Worm (Caenorhabditis elegans) whole organism, L1 larva: Measurements from ENCODE around the gene T24G10.2.
A peak's percentile ranks its signal among the peaks of the same experiment; 100 is the strongest.

ENCODE experiments used
- C16A3.4 ChIP-seq: fragments of 150-350 bp; optimal IDR thresholded peaks from 2 replicates; lab custom pipeline; 2014; ENCODE audit warnings: missing biosample characterization, missing genetic modification characterization
- C34B4.2 ChIP-seq: sonication (generic microtip); optimal IDR thresholded peaks from 2 replicates; lab custom pipeline; 2017; ENCODE audit warnings: mild to moderate bottlenecking, missing genetic modification characterization, missing compliant biosample characterization
- Y116A8C.19 ChIP-seq: sonication (generic microtip); optimal IDR thresholded peaks from 2 replicates; lab custom pipeline; 2016; ENCODE audit warnings: missing compliant biosample characterization, missing genetic modification characterization, borderline replicate concordance
- aha-1 ChIP-seq: fragments of 150-350 bp; optimal IDR thresholded peaks from 2 replicates; lab custom pipeline; 2014; ENCODE audit warnings: missing biosample characterization, missing genetic modification characterization
- alr-1 ChIP-seq: fragments of 200-800 bp; sonication (Bioruptor generic); optimal IDR thresholded peaks from 2 replicates; lab custom pipeline; 2018; ENCODE audit warnings: borderline replicate concordance, mild to moderate bottlenecking, missing genetic modification characterization, missing compliant biosample characterization
- ama-1 ChIP-seq: fragments of 150-350 bp; optimal IDR thresholded peaks from 2 replicates; lab custom pipeline; 2014
- blmp-1 ChIP-seq: fragments of 150-350 bp; optimal IDR thresholded peaks from 2 replicates; lab custom pipeline; 2014; ENCODE audit warnings: missing biosample characterization, missing genetic modification characterization
- ceh-63 ChIP-seq: fragments of 200-800 bp; sonication (Bioruptor generic); optimal IDR thresholded peaks from 2 replicates; lab custom pipeline; 2018; ENCODE audit warnings: mild to moderate bottlenecking, missing genetic modification characterization, missing compliant biosample characterization
- ceh-8 ChIP-seq: fragments of 200-800 bp; sonication (Bioruptor generic); optimal IDR thresholded peaks from 2 replicates; lab custom pipeline; 2018; ENCODE audit warnings: mild to moderate bottlenecking, missing genetic modification characterization, moderate library complexity, missing compliant biosample characterization
- ceh-82 ChIP-seq, 3 experiments: fragments of 150-350 bp in 1 of 3; sonication (generic microtip) in 2 of 3; optimal IDR thresholded peaks; 2 replicates each; lab custom pipeline; 2014 to 2017; ENCODE audit warnings: missing biosample characterization in 3 of 3, missing genetic modification characterization in 3 of 3
- ceh-88 ChIP-seq: fragments of 200-800 bp; sonication (Bioruptor generic); IDR thresholded peaks from 2 replicates; pipeline ENCODE4 v1.3.6; 2022; ENCODE audit warnings: missing genetic modification characterization, missing compliant biosample characterization
- ces-1 ChIP-seq: fragments of 150-350 bp; optimal IDR thresholded peaks from 2 replicates; lab custom pipeline; 2014; ENCODE audit warnings: missing biosample characterization, missing genetic modification reagents, missing genetic modification characterization
- dpl-1 ChIP-seq, 3 experiments: fragments of 150-350 bp in 2 of 3; sonication (generic microtip) in 1 of 3; optimal IDR thresholded peaks; 2 replicates each; lab custom pipeline; 2014 to 2017; ENCODE audit warnings: missing biosample characterization in 3 of 3, missing genetic modification characterization in 3 of 3, missing genetic modification reagents in 3 of 3
- dsc-1 ChIP-seq: sonication (generic microtip); optimal IDR thresholded peaks from 2 replicates; lab custom pipeline; 2016; ENCODE audit warnings: mild to moderate bottlenecking, missing genetic modification characterization, missing compliant biosample characterization
- efl-1 ChIP-seq, 4 experiments: fragments of 150-350 bp; optimal IDR thresholded peaks in 3 of 4; peaks in 1 of 4; 1 replicate in 1 of 4; 2 replicates in 3 of 4; lab custom pipeline; 2014; ENCODE audit warnings: missing biosample characterization in 2 of 4, missing genetic modification characterization in 2 of 4, missing genetic modification reagents in 2 of 4
- elt-2 ChIP-seq: sonication (generic microtip); optimal IDR thresholded peaks from 2 replicates; lab custom pipeline; 2016; ENCODE audit warnings: missing genetic modification characterization, mild to moderate bottlenecking, inconsistent platforms, missing compliant biosample characterization, missing genetic modification reagents
- elt-3 ChIP-seq, 6 experiments: fragments of 150-350 bp in 1 of 6; sonication (generic microtip); optimal IDR thresholded peaks; 2 replicates each; lab custom pipeline; 2017 to 2018; ENCODE audit warnings: missing biosample characterization in 6 of 6, missing genetic modification characterization in 6 of 6, inconsistent platforms in 1 of 6
- ets-5 ChIP-seq: fragments of 200-800 bp; sonication (Bioruptor generic); IDR thresholded peaks from 2 replicates; pipeline ENCODE4 v1.3.6; 2022; ENCODE audit warnings: missing genetic modification characterization, missing compliant biosample characterization
- fkh-8 ChIP-seq: sonication (generic microtip); optimal IDR thresholded peaks from 2 replicates; lab custom pipeline; 2016; ENCODE audit warnings: mild to moderate bottlenecking, missing genetic modification characterization, missing compliant biosample characterization
- grh-1 ChIP-seq: fragments of 200-800 bp; sonication (Bioruptor generic); IDR thresholded peaks from 2 replicates; pipeline ENCODE4 v1.3.6; 2022; ENCODE audit warnings: missing genetic modification reagents, missing genetic modification characterization, missing compliant biosample characterization
- hlh-4 ChIP-seq: sonication (generic microtip); optimal IDR thresholded peaks from 2 replicates; lab custom pipeline; 2016; ENCODE audit warnings: mild to moderate bottlenecking, missing genetic modification characterization, missing compliant biosample characterization
- hpl-2 ChIP-seq: fragments of 150-350 bp; optimal IDR thresholded peaks from 2 replicates; lab custom pipeline; 2014; ENCODE audit warnings: missing biosample characterization, missing genetic modification reagents, missing genetic modification characterization
- irx-1 ChIP-seq: sonication (generic microtip); optimal IDR thresholded peaks from 2 replicates; lab custom pipeline; 2016; ENCODE audit warnings: missing genetic modification characterization, missing compliant biosample characterization
- isw-1 ChIP-seq: fragments of 200-800 bp; sonication (Bioruptor generic); IDR thresholded peaks from 2 replicates; pipeline ENCODE4 v1.3.6; 2022; ENCODE audit warnings: missing genetic modification characterization, missing compliant biosample characterization
- lin-13 ChIP-seq: fragments of 150-350 bp; optimal IDR thresholded peaks from 2 replicates; lab custom pipeline; 2014; ENCODE audit warnings: missing biosample characterization, missing genetic modification reagents, missing genetic modification characterization
- lin-15B ChIP-seq: fragments of 150-350 bp; sonication (generic microtip); optimal IDR thresholded peaks from 3 replicates; lab custom pipeline; 2014; ENCODE audit warnings: missing biosample characterization, missing genetic modification characterization
- lsy-2 ChIP-seq, 2 experiments: fragments of 150-350 bp; optimal IDR thresholded peaks; 2 replicates each; lab custom pipeline; 2014; ENCODE audit warnings: missing biosample characterization in 2 of 2, missing genetic modification characterization in 2 of 2
- mab-9 ChIP-seq: fragments of 200-800 bp; sonication (Bioruptor generic); IDR thresholded peaks from 2 replicates; pipeline ENCODE4 v1.3.6; 2022; ENCODE audit warnings: missing genetic modification reagents, missing genetic modification characterization, missing compliant biosample characterization
- mdl-1 ChIP-seq, 2 experiments: fragments of 150-350 bp; optimal IDR thresholded peaks; 2 replicates each; lab custom pipeline; 2014 to 2017; ENCODE audit warnings: missing biosample characterization in 2 of 2, missing genetic modification characterization in 2 of 2, inconsistent platforms in 1 of 2
- nhr-11 ChIP-seq: fragments of 150-350 bp; optimal IDR thresholded peaks from 2 replicates; lab custom pipeline; 2014; ENCODE audit warnings: missing biosample characterization, missing genetic modification characterization
- nhr-12 ChIP-seq: sonication (generic microtip); optimal IDR thresholded peaks from 2 replicates; lab custom pipeline; 2017; ENCODE audit warnings: missing biosample characterization, missing genetic modification characterization
- nhr-20 ChIP-seq: sonication (generic microtip); optimal IDR thresholded peaks from 2 replicates; lab custom pipeline; 2016; ENCODE audit warnings: mild to moderate bottlenecking, missing genetic modification characterization, missing compliant biosample characterization
- nhr-237 ChIP-seq: fragments of 150-350 bp; optimal IDR thresholded peaks from 2 replicates; lab custom pipeline; 2014; ENCODE audit warnings: missing biosample characterization, missing genetic modification characterization
- nhr-28 ChIP-seq: fragments of 150-350 bp; optimal IDR thresholded peaks from 2 replicates; lab custom pipeline; 2014; ENCODE audit warnings: missing biosample characterization, missing genetic modification characterization
- nhr-71 ChIP-seq: sonication (generic microtip); optimal IDR thresholded peaks from 2 replicates; lab custom pipeline; 2016; ENCODE audit warnings: mild to moderate bottlenecking, missing genetic modification characterization, moderate library complexity, missing compliant biosample characterization
- nhr-76 ChIP-seq: sonication (generic microtip); optimal IDR thresholded peaks from 2 replicates; lab custom pipeline; 2017; ENCODE audit warnings: missing biosample characterization, missing genetic modification characterization
- nhr-85 ChIP-seq: sonication (generic microtip); peaks from one replicate; lab custom pipeline; 2016; ENCODE audit warnings: missing genetic modification characterization, inconsistent platforms, missing compliant biosample characterization
- nhr-90 ChIP-seq: sonication (generic microtip); optimal IDR thresholded peaks from 2 replicates; lab custom pipeline; 2016; ENCODE audit warnings: mild to moderate bottlenecking, missing genetic modification characterization, missing compliant biosample characterization; ENCODE audit not compliant: poor library complexity
- pag-3 ChIP-seq: sonication (generic microtip); optimal IDR thresholded peaks from 2 replicates; lab custom pipeline; 2017; ENCODE audit warnings: missing genetic modification characterization, mild to moderate bottlenecking, missing compliant biosample characterization, antibody characterized with exemption, borderline replicate concordance; ENCODE audit not compliant: insufficient read depth
- pax-3 ChIP-seq: fragments of 200-800 bp; sonication (Bioruptor generic); optimal IDR thresholded peaks from 2 replicates; lab custom pipeline; 2018; ENCODE audit warnings: mild to moderate bottlenecking, missing genetic modification characterization, moderate library complexity, missing compliant biosample characterization
- pqm-1 ChIP-seq: sonication (generic microtip); optimal IDR thresholded peaks from 3 replicates; lab custom pipeline; 2017; ENCODE audit warnings: missing biosample characterization, missing genetic modification characterization
- rnt-1 ChIP-seq: sonication (generic microtip); optimal IDR thresholded peaks from 2 replicates; lab custom pipeline; 2016; ENCODE audit warnings: mild to moderate bottlenecking, missing genetic modification characterization, moderate library complexity, missing compliant biosample characterization
- snu-23 ChIP-seq: sonication (generic microtip); optimal IDR thresholded peaks from 2 replicates; lab custom pipeline; 2016; ENCODE audit warnings: missing genetic modification characterization, missing compliant biosample characterization
- tbx-2 ChIP-seq: sonication (generic microtip); optimal IDR thresholded peaks from 2 replicates; lab custom pipeline; 2016; ENCODE audit warnings: missing genetic modification characterization, missing compliant biosample characterization
- tlp-1 ChIP-seq: fragments of 150-350 bp; optimal IDR thresholded peaks from 2 replicates; lab custom pipeline; 2014; ENCODE audit warnings: missing biosample characterization, missing genetic modification characterization
- unc-86 ChIP-seq: sonication (generic microtip); optimal IDR thresholded peaks from 2 replicates; lab custom pipeline; 2016; ENCODE audit warnings: missing genetic modification characterization, missing compliant biosample characterization
- unc-98 ChIP-seq: fragments of 200-800 bp; sonication (Bioruptor generic); IDR thresholded peaks from 2 replicates; pipeline ENCODE4 v1.3.6; 2022; ENCODE audit warnings: missing genetic modification characterization, missing compliant biosample characterization
- zag-1 ChIP-seq: fragments of 150-350 bp; optimal IDR thresholded peaks from 2 replicates; lab custom pipeline; 2014; ENCODE audit warnings: missing biosample characterization, missing genetic modification characterization
- ztf-11 ChIP-seq, 2 experiments: sonication (generic microtip); optimal IDR thresholded peaks; 2 replicates each; lab custom pipeline; 2016 to 2017; ENCODE audit warnings: missing genetic modification characterization in 2 of 2, missing biosample characterization in 1 of 2, missing compliant biosample characterization in 1 of 2
- ztf-4 ChIP-seq: fragments of 150-350 bp; optimal IDR thresholded peaks from 2 replicates; lab custom pipeline; 2014; ENCODE audit warnings: missing biosample characterization, missing genetic modification characterization

The T24G10.2 gene

ce11 chrIII:5449762-5450308, 7.3 kb upstream of the T24G10.2 start, which contains the start of gene F48E8.8 (continued):
- TF ChIP-seq snu-23 (GFP tag; lab: Kevin White, UChicago) = peak; percentile 66
- no peak for TF ChIP-seq elt-3 (tag; optimal IDR thresholded peaks at IDR 0.05; lab: Kevin White, UChicago)
- TF ChIP-seq dsc-1 (tag; lab: Kevin White, UChicago) = peak; percentile 46
- TF ChIP-seq, all 84 proteins: peak for 29

DNA sequence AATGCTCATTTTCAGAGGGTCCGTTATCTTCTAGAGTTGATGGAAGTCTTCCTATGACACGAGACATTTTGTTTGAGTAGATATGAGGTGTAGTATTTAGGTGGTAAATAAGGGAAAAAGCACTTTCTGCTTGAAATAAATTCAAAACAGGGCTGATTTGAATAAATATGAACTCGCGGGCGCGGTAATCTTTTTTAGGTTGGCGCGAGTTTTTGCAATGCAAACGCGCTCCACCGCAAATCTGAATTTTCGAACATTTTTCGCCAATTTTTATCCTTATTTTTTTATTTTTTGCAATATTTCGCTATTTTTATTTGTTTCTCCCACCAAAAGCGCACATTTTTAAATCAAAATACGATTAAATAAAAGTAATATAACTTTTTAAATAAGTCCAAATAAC, 5.6 kb upstream of the T24G10.2 start, which contains the start of gene skpt-1:
Gene skpt-1, minus strand, starts transcription at position 219 of the 400 bp plus-strand sequence.
- no peak for TF ChIP-seq dsc-1 (tag; lab: Kevin White, UChicago)
- TF ChIP-seq grh-1 (GFP tag; lab: Robert Waterston, UW) = no peak
- no peak for TF ChIP-seq pag-3 (tag; lab: Kevin White, UChicago)
- no peak for TF ChIP-seq ces-1
- no peak for TF ChIP-seq ceh-8
- no peak for TF ChIP-seq Y116A8C.19 (tag; lab: Kevin White, UChicago)
- no peak for TF ChIP-seq nhr-90
- TF ChIP-seq blmp-1 (tag; lab: Kevin White, UChicago) = peak; percentile 13
- TF ChIP-seq tlp-1 = no peak
- TF ChIP-seq nhr-85 (tag; lab: Kevin White, UChicago) = peak; percentile 16
- TF ChIP-seq dpl-1 (GFP tag; optimal IDR thresholded peaks at IDR 0.05; lab: Kevin White, UChicago) = peak; percentile 79 to 89 (median 86)
- no peak for TF ChIP-seq elt-2 (tag; lab: Kevin White, UChicago)
- TF ChIP-seq ama-1 (lab: Kevin White, UChicago) = no peak
- TF ChIP-seq pqm-1 (tag; lab: Kevin White, UChicago) = no peak
- TF ChIP-seq lin-13 = no peak
- TF ChIP-seq isw-1 = no peak
- no peak for TF ChIP-seq unc-86
- TF ChIP-seq zag-1 (tag; lab: Kevin White, UChicago) = no peak
- no peak for TF ChIP-seq nhr-28
- no peak for TF ChIP-seq ets-5 (GFP tag; lab: Robert Waterston, UW)
- TF ChIP-seq alr-1 = no peak
- TF ChIP-seq C16A3.4 = peak; percentile 44
- TF ChIP-seq efl-1 (optimal IDR thresholded peaks at IDR 0.05; lab: Kevin White, UChicago) = peak; percentile 72 to 84
- TF ChIP-seq efl-1 (GFP tag; optimal IDR thresholded peaks at IDR 0.05 in 1 of 2; lab: Kevin White, UChicago) = peak; percentile 87 to 99
- TF ChIP-seq rnt-1 (tag; lab: Kevin White, UChicago) = peak; percentile 17
- no peak for TF ChIP-seq ceh-63 (GFP tag; lab: Kevin White, UChicago)
- TF ChIP-seq lsy-2 (tag; optimal IDR thresholded peaks at IDR 0.05; lab: Kevin White, UChicago) = peak; percentile 29 to 84
- TF ChIP-seq tbx-2 (tag; lab: Kevin White, UChicago) = no peak
- peak; percentile 45 for TF ChIP-seq lin-15B
- TF ChIP-seq C34B4.2 = no peak
- no peak for TF ChIP-seq ztf-11 (tag; optimal IDR thresholded peaks at IDR 0.05; lab: Kevin White, UChicago)
- TF ChIP-seq nhr-71 (tag; lab: Kevin White, UChicago) = peak; percentile 36
- TF ChIP-seq irx-1 = no peak
- peak; percentile 11 for TF ChIP-seq nhr-20 (tag; lab: Kevin White, UChicago)
- no peak for TF ChIP-seq nhr-237
- TF ChIP-seq aha-1 (tag; lab: Kevin White, UChicago) = no peak
- TF ChIP-seq ztf-4 (tag; lab: Kevin White, UChicago) = no peak
- peak in 1 of 3 experiments; percentile 34 for TF ChIP-seq ceh-82 (tag; optimal IDR thresholded peaks at IDR 0.05; lab: Kevin White, UChicago)
- no peak for TF ChIP-seq hlh-4 (tag; lab: Kevin White, UChicago)
- TF ChIP-seq ceh-88 (GFP tag; lab: Robert Waterston, UW) = no peak
- TF ChIP-seq pax-3 = no peak
- TF ChIP-seq nhr-11 = no peak
- TF ChIP-seq nhr-12 (tag; lab: Kevin White, UChicago) = no peak
- no peak for TF ChIP-seq nhr-76 (tag; lab: Kevin White, UChicago)
- no peak for TF ChIP-seq elt-3 (tag; optimal IDR thresholded peaks at IDR 0.05; lab: Kevin White, UChicago)
- no peak for TF ChIP-seq unc-98
- no peak for TF ChIP-seq fkh-8
- TF ChIP-seq mdl-1 (tag; optimal IDR thresholded peaks at IDR 0.05; lab: Kevin White, UChicago) = no peak
- no peak for TF ChIP-seq hpl-2
- no peak for TF ChIP-seq mab-9 (GFP tag; lab: Robert Waterston, UW)
